Worm (Caenorhabditis elegans): ENCODE data around the gene wht-4.

The wht-4 gene

ce11 chrII:3323179-3323578 is 44.4 kb downstream of the wht-4 start, which contains the start of gene Y46D2A.2:
Y46D2A.2 (minus strand) TSS chrII:3323279.
- TF ChIP-seq B0261.1 (tag; optimal IDR thresholded peaks at IDR 0.05) (no peak), B0019.2 (GFP tag; conservative IDR thresholded peaks at IDR 0.05) (no peak), aptf-2 (GFP tag; conservative IDR thresholded peaks at IDR 0.05) (no peak), pha-4 (tag; optimal IDR thresholded peaks at IDR 0.05) (no peak), nhr-120 (GFP tag; IDR thresholded peaks at IDR 0.05) (no peak), egl-18 (GFP tag; IDR thresholded peaks at IDR 0.05) (no peak), rpc-1 (optimal IDR thresholded peaks at IDR 0.05) (no peak), rpc-1 (tag; optimal IDR thresholded peaks at IDR 0.05) (no peak), F23B12.7 (tag; optimal IDR thresholded peaks at IDR 0.05; ENCODE audit: insufficient read depth) (no peak), nhr-80 (tag; optimal IDR thresholded peaks at IDR 0.05) (no peak), repo-1 (tag; optimal IDR thresholded peaks at IDR 0.05) (no peak), ama-1 (optimal IDR thresholded peaks at IDR 0.05) (no peak), ama-1 (GFP tag; optimal IDR thresholded peaks at IDR 0.05) (no peak), F33H1.4 (GFP tag; IDR thresholded peaks at IDR 0.05) (no peak), ekl-4 (GFP tag; IDR thresholded peaks at IDR 0.05) (no peak), zim-3 (tag; optimal IDR thresholded peaks at IDR 0.05) (no peak), F55B11.4 (tag; optimal IDR thresholded peaks at IDR 0.05; ENCODE audit: borderline replicate concordance, insufficient read depth) (no peak), C17E4.6 (GFP tag; IDR thresholded peaks at IDR 0.05) (no peak), bed-2 (GFP tag; IDR thresholded peaks at IDR 0.05) (no peak), hlh-26 (GFP tag; conservative IDR thresholded peaks at IDR 0.05) (no peak), tbp1 (GFP tag; optimal IDR thresholded peaks at IDR 0.05) (no peak), ceh-40 (GFP tag; IDR thresholded peaks at IDR 0.05) (no peak)

- no peak for TF ChIP-seq ceh-79 (tag; optimal IDR thresholded peaks at IDR 0.05)
- TF ChIP-seq somi-1 (GFP tag; optimal IDR thresholded peaks at IDR 0.05): no peak
- no peak for TF ChIP-seq B0261.1 (tag; optimal IDR thresholded peaks at IDR 0.05)
- no peak for TF ChIP-seq ceh-40 (GFP tag; IDR thresholded peaks at IDR 0.05)
- no peak for TF ChIP-seq ceh-27 (GFP tag; optimal IDR thresholded peaks at IDR 0.05)
- TF ChIP-seq tbx-9 (tag; optimal IDR thresholded peaks at IDR 0.05; ENCODE audit: borderline replicate concordance): no peak
- no peak for TF ChIP-seq Y67H2A.10 (GFP tag; conservative IDR thresholded peaks at IDR 0.05)
- TF ChIP-seq egrh-3 (GFP tag; IDR thresholded peaks at IDR 0.05): no peak
- TF ChIP-seq hsf-1 (GFP tag; IDR thresholded peaks at IDR 0.05): no peak
- TF ChIP-seq lin-26 (GFP tag; IDR thresholded peaks at IDR 0.05): no peak
- TF ChIP-seq chd-7 (tag; optimal IDR thresholded peaks at IDR 0.05): no peak
Observed at ce11 chrII:3327104-3327503, 48.4 kb downstream of the wht-4 start, which contains the start of gene Y46D2A.3. Y46D2A.3 (minus strand) TSS chrII:3327204.

Measured in whole organism, young adult.